Worm (Caenorhabditis elegans) whole organism, L4 larva: ENCODE results near the gene srb-19.

Source experiments
- F26F4.8 ChIP-seq: fragments of 200-800 bp; sonication (Bioruptor generic); conservative IDR thresholded peaks from 2 replicates; pipeline ENCODE4 v1.3.6; 2022; ENCODE audit warnings: missing genetic modification characterization, missing compliant biosample characterization
- F37D6.2 ChIP-seq: sonication (generic microtip); optimal IDR thresholded peaks from 2 replicates; lab custom pipeline; 2016; ENCODE audit warnings: mild to moderate bottlenecking, missing genetic modification characterization, missing compliant biosample characterization
- F44E2.7 ChIP-seq: fragments of 200-800 bp; sonication (Bioruptor generic); IDR thresholded peaks from 2 replicates; pipeline ENCODE4 v2.1.2; 2022; ENCODE audit warnings: missing genetic modification characterization, missing compliant biosample characterization
- Y48G9A.11 ChIP-seq: fragments of 200-800 bp; sonication (Bioruptor generic); IDR thresholded peaks from 2 replicates; pipeline ENCODE4 v1.3.6; 2022; ENCODE audit warnings: missing genetic modification reagents, missing genetic modification characterization, missing compliant biosample characterization
- ZK546.5 ChIP-seq, 2 experiments: sonication (generic microtip); optimal IDR thresholded peaks; 2 replicates each; lab custom pipeline; 2017; ENCODE audit warnings: missing biosample characterization in 2 of 2, missing genetic modification characterization in 2 of 2
- ceh-32 ChIP-seq: sonication (generic microtip); optimal IDR thresholded peaks from 2 replicates; lab custom pipeline; 2016; ENCODE audit warnings: mild to moderate bottlenecking, missing genetic modification characterization, missing compliant biosample characterization; ENCODE audit not compliant: poor library complexity
- daf-19 ChIP-seq: fragments of 200-800 bp; sonication (Bioruptor generic); conservative IDR thresholded peaks from 2 replicates; pipeline ENCODE4 v1.3.6; 2022; ENCODE audit warnings: missing genetic modification characterization, missing compliant biosample characterization
- dmd-6 ChIP-seq: fragments of 200-800 bp; sonication (Bioruptor generic); IDR thresholded peaks from 2 replicates; pipeline ENCODE4 v1.3.6; 2022; ENCODE audit warnings: missing genetic modification reagents, missing genetic modification characterization, missing compliant biosample characterization
- dmd-9 ChIP-seq: fragments of 200-800 bp; sonication (Bioruptor generic); IDR thresholded peaks from 2 replicates; pipeline ENCODE4 v1.3.6; 2022; ENCODE audit warnings: missing genetic modification reagents, missing genetic modification characterization, missing compliant biosample characterization
- dpl-1 ChIP-seq: fragments of 150-350 bp; optimal IDR thresholded peaks from 2 replicates; lab custom pipeline; 2014; ENCODE audit warnings: missing biosample characterization, missing genetic modification reagents, missing genetic modification characterization
- duxl-1 ChIP-seq: sonication (generic microtip); optimal IDR thresholded peaks from 2 replicates; lab custom pipeline; 2016; ENCODE audit warnings: mild to moderate bottlenecking, missing genetic modification characterization, moderate library complexity, missing compliant biosample characterization; ENCODE audit not compliant: poor library complexity
- dve-1 ChIP-seq: sonication (generic microtip); optimal IDR thresholded peaks from 2 replicates; lab custom pipeline; 2017; ENCODE audit warnings: antibody characterized with exemption, mild to moderate bottlenecking, missing genetic modification characterization, missing compliant biosample characterization; ENCODE audit not compliant: insufficient read depth
- egl-27 ChIP-seq: sonication (generic microtip); optimal IDR thresholded peaks from 3 replicates; lab custom pipeline; 2017; ENCODE audit warnings: missing biosample characterization, missing genetic modification reagents, missing genetic modification characterization
- egl-43 ChIP-seq: fragments of 200-800 bp; sonication (Bioruptor generic); IDR thresholded peaks from 2 replicates; pipeline ENCODE4 v1.3.6; 2022; ENCODE audit warnings: missing genetic modification reagents, missing genetic modification characterization, missing compliant biosample characterization
- hif-1 ChIP-seq, 2 experiments: sonication (generic microtip); optimal IDR thresholded peaks; 2 replicates each; lab custom pipeline; 2016 to 2017; ENCODE audit warnings: missing compliant biosample characterization in 2 of 2, missing genetic modification characterization in 2 of 2, missing genetic modification reagents in 2 of 2, missing genotype in 2 of 2, mild to moderate bottlenecking in 1 of 2
- hlh-11 ChIP-seq: fragments of 200-800 bp; sonication (Bioruptor generic); optimal IDR thresholded peaks from 2 replicates; lab custom pipeline; 2018; ENCODE audit warnings: mild to moderate bottlenecking, missing genetic modification characterization, missing compliant biosample characterization
- hmg-1.1 ChIP-seq: fragments of 200-800 bp; sonication (Bioruptor generic); IDR thresholded peaks from 2 replicates; pipeline ENCODE4 v1.3.6; 2022; ENCODE audit warnings: missing genetic modification reagents, missing genetic modification characterization, missing compliant biosample characterization
- lin-13 ChIP-seq: fragments of 150-350 bp; optimal IDR thresholded peaks from 2 replicates; lab custom pipeline; 2014; ENCODE audit warnings: missing biosample characterization, missing genetic modification reagents, missing genetic modification characterization
- lin-15B ChIP-seq: fragments of 150-350 bp; sonication (generic microtip); optimal IDR thresholded peaks from 3 replicates; lab custom pipeline; 2014; ENCODE audit warnings: missing biosample characterization, missing genetic modification characterization
- mdl-1 ChIP-seq, 2 experiments: fragments of 150-350 bp in 1 of 2; sonication (generic microtip) in 1 of 2; optimal IDR thresholded peaks; 2 replicates each; lab custom pipeline; 2014 to 2017; ENCODE audit warnings: missing biosample characterization in 2 of 2, missing genetic modification characterization in 2 of 2
- mep-1 ChIP-seq: fragments of 150-350 bp; sonication (generic microtip); optimal IDR thresholded peaks from 3 replicates; lab custom pipeline; 2014; ENCODE audit warnings: missing biosample characterization, missing genetic modification characterization
- mes-2 ChIP-seq: sonication (generic microtip); optimal IDR thresholded peaks from 2 replicates; lab custom pipeline; 2016; ENCODE audit warnings: missing genotype, mild to moderate bottlenecking, missing genetic modification characterization, missing compliant biosample characterization; ENCODE audit not compliant: poor library complexity, severe bottlenecking
- nhr-10 ChIP-seq: fragments of 150-350 bp; optimal IDR thresholded peaks from 2 replicates; lab custom pipeline; 2014; ENCODE audit warnings: missing biosample characterization, missing genetic modification characterization
- nhr-11 ChIP-seq: fragments of 150-350 bp; optimal IDR thresholded peaks from 2 replicates; lab custom pipeline; 2014; ENCODE audit warnings: missing biosample characterization, missing genetic modification characterization
- nhr-41 ChIP-seq: fragments of 200-800 bp; sonication (Bioruptor generic); IDR thresholded peaks from 2 replicates; pipeline ENCODE4 v1.3.6; 2022; ENCODE audit warnings: missing genetic modification reagents, missing genetic modification characterization, missing compliant biosample characterization
- nhr-6 ChIP-seq: fragments of 150-350 bp; optimal IDR thresholded peaks from 2 replicates; lab custom pipeline; 2014; ENCODE audit warnings: missing biosample characterization, missing genetic modification characterization
- nhr-77 ChIP-seq: fragments of 150-350 bp; optimal IDR thresholded peaks from 2 replicates; lab custom pipeline; 2014; ENCODE audit warnings: missing biosample characterization, missing genetic modification characterization
- pqm-1 ChIP-seq: sonication (generic microtip); optimal IDR thresholded peaks from 2 replicates; lab custom pipeline; 2017; ENCODE audit warnings: missing biosample characterization, missing genetic modification characterization
- rbr-2 ChIP-seq: sonication (generic microtip); optimal IDR thresholded peaks from 2 replicates; lab custom pipeline; 2016; ENCODE audit warnings: missing genotype, missing genetic modification characterization, missing compliant biosample characterization
- saeg-2 ChIP-seq: fragments of 200-800 bp; sonication (Bioruptor generic); IDR thresholded peaks from 2 replicates; pipeline ENCODE4 v1.3.6; 2022; ENCODE audit warnings: missing genetic modification reagents, missing genetic modification characterization, missing compliant biosample characterization
- sdz-12 ChIP-seq: fragments of 200-800 bp; sonication (Bioruptor generic); optimal IDR thresholded peaks from 2 replicates; lab custom pipeline; 2018; ENCODE audit warnings: mild to moderate bottlenecking, missing genetic modification characterization, missing compliant biosample characterization
- snpc-1.2 ChIP-seq: fragments of 200-800 bp; sonication (Bioruptor generic); IDR thresholded peaks from 2 replicates; pipeline ENCODE4 v1.3.6; 2022; ENCODE audit warnings: missing genetic modification reagents, missing genetic modification characterization, missing compliant biosample characterization
- spr-1 ChIP-seq: sonication (generic microtip); optimal IDR thresholded peaks from 2 replicates; lab custom pipeline; 2016; ENCODE audit warnings: mild to moderate bottlenecking, missing genetic modification characterization, missing compliant biosample characterization
- tag-97 ChIP-seq: fragments of 200-800 bp; sonication (Bioruptor generic); IDR thresholded peaks from 2 replicates; pipeline ENCODE4 v1.3.6; 2022; ENCODE audit warnings: missing genetic modification characterization, missing compliant biosample characterization
- unc-39 ChIP-seq: sonication (generic microtip); optimal IDR thresholded peaks from 2 replicates; lab custom pipeline; 2017; ENCODE audit warnings: missing biosample characterization, missing genetic modification characterization
- unc-62 ChIP-seq, 3 experiments: fragments of 150-350 bp in 1 of 3; sonication (generic microtip); optimal IDR thresholded peaks in 2 of 3; peaks in 1 of 3; 1 replicate in 1 of 3; 2 replicates in 2 of 3; lab custom pipeline; 2014 to 2017; ENCODE audit warnings: missing biosample characterization in 3 of 3, missing genetic modification characterization in 3 of 3, missing genetic modification reagents in 3 of 3, missing genotype in 1 of 3
- zfp-3 ChIP-seq: fragments of 200-800 bp; sonication (Bioruptor generic); conservative IDR thresholded peaks from 2 replicates; pipeline ENCODE4 v1.3.6; 2022; ENCODE audit warnings: missing genetic modification reagents, missing genetic modification characterization, missing compliant biosample characterization
- zip-2 ChIP-seq: fragments of 150-350 bp; optimal IDR thresholded peaks from 2 replicates; lab custom pipeline; 2014; ENCODE audit warnings: missing biosample characterization, missing genetic modification characterization

Gene srb-19

DNA sequence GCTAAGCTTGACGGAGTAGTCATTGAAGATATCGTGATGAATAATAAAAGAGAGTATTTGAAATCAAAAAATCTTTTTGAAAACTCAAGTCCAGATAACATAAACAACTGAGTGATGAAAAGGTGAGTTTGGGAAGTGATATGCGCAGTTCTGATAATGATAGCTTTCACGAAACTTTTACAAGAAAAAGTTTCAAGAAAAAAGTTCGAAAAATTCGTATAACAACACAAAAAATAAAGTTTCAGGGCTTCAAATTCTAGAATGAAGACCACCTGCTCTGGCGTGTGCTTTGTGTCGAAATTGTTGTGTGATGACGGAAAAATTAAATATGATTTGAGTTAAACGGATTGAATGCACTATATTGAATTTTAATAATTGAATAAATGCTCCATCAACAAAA is at the start of gene srb-19:
Gene srb-19, minus strand, starts transcription at position 101 of the 400 bp plus-strand sequence.
- TF ChIP-seq zfp-3 (GFP tag; lab: Robert Waterston, UW) (no peak), F44E2.7 (no peak), hlh-11 (no peak), mes-2 (tag; lab: Kevin White, UChicago) (no peak), snpc-1.2 (no peak), dmd-6 (GFP tag; lab: Robert Waterston, UW) (no peak), mep-1 (tag; lab: Kevin White, UChicago) (no peak), egl-43 (GFP tag; lab: Robert Waterston, UW) (no peak), hif-1 (tag; optimal IDR thresholded peaks at IDR 0.05; lab: Kevin White, UChicago) (no peak)

DNA sequence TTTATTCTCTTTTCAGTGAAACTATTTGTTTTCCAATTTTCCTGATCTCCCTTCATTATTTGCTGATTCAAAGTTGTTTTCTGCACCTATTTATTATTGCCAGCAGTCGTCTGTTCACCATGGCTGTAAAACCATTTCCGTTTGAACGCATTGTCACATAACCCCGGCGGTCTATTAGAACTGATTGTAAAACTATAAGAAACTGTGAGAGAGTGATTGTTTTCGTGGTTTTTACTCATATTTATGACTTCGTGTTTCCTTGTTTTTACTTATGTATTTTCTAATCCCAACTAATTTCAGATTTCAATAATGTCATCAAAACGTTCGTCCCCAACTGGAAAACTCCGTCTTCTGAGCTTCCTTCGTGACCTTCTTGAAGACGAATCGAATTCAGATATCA is 43.0 kb upstream of the srb-19 start, which contains the start of gene F19F10.1:
Gene F19F10.1, plus strand, starts transcription at position 301 of the 400 bp plus-strand sequence.
- TF ChIP-seq dpl-1 (GFP tag; lab: Kevin White, UChicago) (no peak), nhr-10 (tag; lab: Kevin White, UChicago) (no peak), dmd-9 (GFP tag; lab: Robert Waterston, UW) (no peak), nhr-41 (GFP tag; lab: Robert Waterston, UW) (no peak), dve-1 (tag; lab: Kevin White, UChicago) (no peak), hif-1 (tag; optimal IDR thresholded peaks at IDR 0.05; lab: Kevin White, UChicago) (no peak), daf-19 (GFP tag; lab: Robert Waterston, UW) (no peak), mdl-1 (tag; optimal IDR thresholded peaks at IDR 0.05; lab: Kevin White, UChicago) (no peak), F44E2.7 (no peak), ceh-32 (no peak), unc-39 (tag; lab: Kevin White, UChicago) (no peak), duxl-1 (no peak), egl-27 (no peak), zip-2 (tag; lab: Kevin White, UChicago) (no peak), F26F4.8 (GFP tag; lab: Robert Waterston, UW) (no peak), saeg-2 (GFP tag; lab: Robert Waterston, UW) (no peak), rbr-2 (tag; lab: Kevin White, UChicago) (no peak), lin-13 (no peak), Y48G9A.11 (GFP tag; lab: Robert Waterston, UW) (no peak)
- TF ChIP-seq, all 104 proteins: peak for 0

DNA sequence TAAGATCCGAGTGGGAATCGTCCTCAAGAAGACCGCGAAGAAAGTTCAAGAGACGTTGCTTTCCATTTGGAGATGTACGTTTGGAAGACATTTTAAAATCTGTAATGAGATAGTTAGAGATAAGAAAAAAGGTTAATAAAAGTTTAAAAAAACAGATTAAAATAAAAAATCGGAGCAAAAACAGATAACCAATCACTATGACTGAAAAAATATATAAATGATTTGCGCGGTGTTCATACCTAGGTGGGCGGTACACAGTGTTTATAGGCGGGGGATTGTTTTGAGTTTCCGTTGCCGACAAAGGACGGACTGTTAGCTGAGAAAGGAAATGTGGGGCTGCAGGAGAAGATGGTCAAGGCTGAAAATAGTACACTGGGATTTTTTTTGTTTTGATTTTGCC is 38.7 kb upstream of the srb-19 start, which contains the start of gene ets-7:
Gene ets-7, minus strand, starts transcription at position 101 of the 400 bp plus-strand sequence.
- TF ChIP-seq ZK546.5 (tag; optimal IDR thresholded peaks at IDR 0.05; lab: Kevin White, UChicago) (no peak), nhr-11 (tag; lab: Kevin White, UChicago) (no peak), nhr-41 (GFP tag; lab: Robert Waterston, UW) (no peak), spr-1 (tag; lab: Kevin White, UChicago) (no peak), lin-15B (no peak), nhr-77 (no peak), dmd-9 (GFP tag; lab: Robert Waterston, UW) (no peak), sdz-12 (GFP tag; lab: Kevin White, UChicago) (no peak), tag-97 (no peak), nhr-6 (tag; lab: Kevin White, UChicago) (no peak), F37D6.2 (tag; lab: Kevin White, UChicago) (no peak), pqm-1 (tag; lab: Kevin White, UChicago) (no peak)
- TF ChIP-seq, all 104 proteins: peak for 0

DNA sequence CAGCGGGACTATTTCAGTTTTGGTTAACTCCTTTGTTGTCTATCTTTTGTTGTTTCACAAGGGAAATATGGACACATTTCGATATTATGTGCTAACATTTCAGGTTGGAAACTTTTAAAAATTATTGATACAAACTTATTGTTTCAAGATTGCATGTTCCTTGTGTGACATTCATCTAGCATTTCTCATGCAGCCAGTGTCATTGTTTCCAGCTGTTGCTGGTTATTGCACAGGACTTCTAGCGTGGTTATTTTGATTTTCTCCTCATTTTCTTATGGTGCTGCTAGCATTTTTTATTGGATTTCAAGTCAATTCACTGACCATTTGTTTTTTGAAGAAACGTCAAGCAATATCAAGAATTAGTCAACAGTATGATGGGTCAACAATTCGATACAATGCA is 35.9 kb upstream of the srb-19 start:
- peak in 1 of 2 experiments; percentile 34 for TF ChIP-seq unc-62 (GFP tag; optimal IDR thresholded peaks at IDR 0.05 in 1 of 2; lab: Kevin White, UChicago)
- no peak for TF ChIP-seq unc-62 (tag; optimal IDR thresholded peaks at IDR 0.05; lab: Kevin White, UChicago)
- no peak for TF ChIP-seq hmg-1.1 (GFP tag; lab: Robert Waterston, UW)
